Fruit fly (Drosophila melanogaster) Kc167 (cell line): ENCODE measurements around the gene CG9135.

Experiments
- Myc ChIP-seq: fragments of >200 bp; optimal IDR thresholded peaks from 2 replicates; lab custom pipeline; 2017; ENCODE audit warnings: missing external identifiers
- Sin3A ChIP-seq: fragments of >200 bp; optimal IDR thresholded peaks from 2 replicates; lab custom pipeline; 2018; ENCODE audit warnings: missing external identifiers
- h ChIP-seq: fragments of >200 bp; optimal IDR thresholded peaks from 3 replicates; lab custom pipeline; 2018; ENCODE audit warnings: missing external identifiers
- insv ChIP-seq: fragments of >200 bp; optimal IDR thresholded peaks from 3 replicates; lab custom pipeline; 2018; ENCODE audit warnings: missing external identifiers
- psq ChIP-seq: fragments of >200 bp; optimal IDR thresholded peaks from 2 replicates; lab custom pipeline; 2017; ENCODE audit warnings: missing external identifiers
- ttk ChIP-seq: sonication (Bioruptor generic); optimal IDR thresholded peaks from 2 replicates; lab custom pipeline; 2017; ENCODE audit warnings: missing external identifiers

Gene CG9135

DNA sequence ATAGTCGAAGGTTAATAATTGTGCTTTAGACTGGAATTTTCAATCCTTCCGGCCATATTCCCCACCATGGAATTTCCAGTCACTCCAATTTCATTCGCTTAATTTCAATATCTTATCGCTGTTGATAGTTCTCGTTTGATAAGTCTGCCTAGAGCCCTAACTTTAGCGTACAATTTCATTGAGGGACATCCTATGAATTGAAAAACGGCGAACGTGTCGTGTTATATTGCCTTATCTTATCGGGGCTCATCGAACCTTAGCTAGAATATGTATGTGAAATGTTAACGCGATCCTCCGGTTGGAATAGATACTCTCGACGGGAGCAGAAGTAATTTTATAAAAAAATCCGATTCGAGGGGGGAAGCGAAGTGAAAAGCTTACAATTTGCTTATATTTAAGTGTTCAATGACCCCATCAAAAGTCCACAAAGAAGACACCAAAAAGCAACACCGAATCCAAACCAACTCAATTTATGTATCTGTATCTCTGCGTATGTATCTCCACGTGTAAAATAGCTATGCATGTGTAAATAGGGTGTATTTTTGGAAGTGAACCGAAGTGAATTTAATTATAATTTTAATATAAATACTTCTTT is 39.1 kb downstream of the CG9135 start:
- TF ChIP-seq h (lab: Kevin White, UChicago), result no peak
- no peak for TF ChIP-seq insv (lab: Kevin White, UChicago)

DNA sequence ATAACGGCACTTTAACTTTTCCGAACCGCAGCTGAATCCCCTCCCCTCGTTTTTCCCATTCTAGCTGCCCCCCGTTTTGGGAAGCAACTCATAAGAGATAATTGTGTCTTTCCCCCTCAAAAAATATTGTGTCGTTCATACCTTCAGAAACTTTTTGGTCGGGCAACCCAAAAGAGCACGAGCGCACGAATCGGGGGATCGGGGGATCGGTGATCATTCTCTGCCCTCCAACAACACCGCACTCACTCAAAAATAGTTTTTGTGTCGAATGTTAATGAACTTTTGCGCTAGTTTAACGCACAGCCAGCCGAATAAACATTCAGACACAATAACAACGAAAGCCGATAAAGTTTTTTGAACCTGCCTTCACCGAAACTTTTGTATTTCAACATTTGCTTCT is 39.8 kb downstream of the CG9135 start:
- TF ChIP-seq ttk (lab: Kevin White, UChicago) (no peak), insv (lab: Kevin White, UChicago) (no peak), h (lab: Kevin White, UChicago) (no peak), Sin3A (lab: Kevin White, UChicago) (no peak), Myc (no peak), psq (no peak)

DNA sequence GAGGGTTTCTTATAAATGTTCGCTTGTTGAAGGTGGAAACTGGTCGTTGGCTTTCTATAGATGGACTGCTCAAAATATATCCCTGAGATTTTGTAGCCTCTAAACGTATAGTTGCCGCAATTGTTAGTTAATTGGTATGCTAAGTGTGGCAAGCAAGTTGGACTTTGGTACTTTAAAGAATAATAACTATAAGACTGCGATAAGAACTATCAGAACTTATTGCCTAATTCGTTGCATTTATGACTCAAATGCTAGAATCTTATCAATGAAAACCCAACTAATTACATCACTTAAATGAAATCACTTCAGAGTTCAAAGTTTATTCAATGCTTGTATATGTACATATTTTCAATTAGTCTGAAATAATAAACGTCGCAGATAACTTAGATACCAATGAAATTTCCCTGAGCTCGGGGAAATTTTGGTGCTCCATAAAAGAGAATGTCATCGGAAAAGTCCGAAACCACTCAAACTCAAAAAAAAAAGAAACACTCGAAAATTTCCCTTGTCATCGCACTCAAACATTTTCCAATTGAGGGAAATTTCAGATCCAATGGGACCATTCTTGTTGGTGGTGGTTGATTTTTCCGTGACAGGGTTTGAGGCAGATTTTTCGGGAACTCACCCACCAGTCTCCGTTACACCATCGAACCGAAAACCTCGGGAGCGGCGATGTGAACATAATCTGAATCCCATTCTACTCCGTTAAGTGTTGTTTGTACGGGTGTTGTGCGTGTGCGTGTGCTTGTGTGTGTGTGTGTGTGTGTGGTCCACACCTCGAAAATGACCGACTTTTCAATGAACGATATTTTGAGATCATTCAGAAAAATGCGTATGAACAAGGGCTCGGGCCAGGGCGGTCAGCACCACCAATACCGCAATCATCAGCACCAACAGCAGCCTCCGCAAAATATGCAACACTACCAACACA is 40.5 kb downstream of the CG9135 start, which contains the start of gene CG45075:
Gene CG45075 (plus strand): TSS at position 627 of the 931 bp plus-strand sequence.
- TF ChIP-seq Sin3A (lab: Kevin White, UChicago) (no peak), Myc (no peak), psq (no peak), insv (lab: Kevin White, UChicago) (no peak), h (lab: Kevin White, UChicago) (no peak), ttk (lab: Kevin White, UChicago) (no peak)

DNA sequence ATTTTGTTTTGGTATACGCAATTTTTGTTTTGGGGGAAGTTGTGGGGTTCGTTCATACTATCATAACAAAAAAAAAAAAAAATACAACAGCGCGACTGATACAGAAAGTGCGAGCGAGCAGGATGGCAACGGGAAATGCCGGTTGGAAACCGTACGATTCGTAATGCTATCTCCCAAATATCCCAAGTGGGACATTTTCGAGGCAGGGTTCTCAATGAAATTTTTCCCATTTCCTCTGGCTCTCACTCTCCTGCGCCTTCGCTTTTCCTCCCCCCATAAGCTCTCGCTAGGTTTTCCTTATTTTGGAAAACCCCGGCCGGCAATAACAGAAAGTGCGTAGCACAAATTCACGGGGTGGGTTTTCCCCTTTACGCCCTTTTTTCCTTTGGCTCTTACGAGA is 41.7 kb downstream of the CG9135 start:
- TF ChIP-seq psq, result no peak
- no peak for TF ChIP-seq insv (lab: Kevin White, UChicago)
- no peak for TF ChIP-seq h (lab: Kevin White, UChicago)
- TF ChIP-seq Myc, result no peak
- no peak for TF ChIP-seq ttk (lab: Kevin White, UChicago)
- no peak for TF ChIP-seq Sin3A (lab: Kevin White, UChicago)

DNA sequence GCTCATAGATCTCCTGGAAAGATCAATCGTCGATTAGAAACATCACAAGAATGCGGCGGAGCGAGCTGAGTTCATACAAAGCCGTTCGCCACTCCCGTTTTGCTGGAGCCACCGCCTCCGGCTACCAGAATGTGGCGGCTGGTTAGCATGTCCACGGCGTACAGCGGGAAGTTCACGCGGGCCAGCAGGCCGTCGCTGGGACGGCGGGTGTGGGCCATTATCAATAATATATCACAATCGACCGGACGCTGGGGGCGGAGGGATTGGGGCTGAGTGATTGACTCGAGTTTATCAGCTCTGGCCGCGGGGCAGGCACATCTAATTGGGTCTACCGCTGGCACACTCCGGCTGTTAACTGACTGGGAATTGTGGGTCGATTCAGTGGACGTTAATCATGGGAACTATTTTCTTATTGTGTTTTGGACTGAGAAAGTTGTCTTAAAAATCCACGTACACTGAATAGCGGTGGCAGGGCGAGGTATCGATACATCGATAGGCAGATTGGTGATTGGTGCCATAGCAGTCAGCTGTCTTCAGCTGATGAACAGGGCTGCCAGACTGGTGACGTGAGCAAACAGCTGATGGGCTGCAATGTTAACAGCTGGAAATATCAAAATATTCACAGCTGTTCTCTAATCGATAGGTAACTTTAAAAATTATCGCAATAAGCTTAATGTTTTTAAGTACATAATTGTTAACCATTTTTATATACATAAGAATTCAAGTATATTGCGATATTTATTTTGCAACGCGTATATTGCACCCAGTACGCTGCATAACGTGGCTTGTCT is 48.1 kb downstream of the CG9135 start, which contains the start of gene CG9175:
Gene CG9175 (minus strand): TSS at position 488 of the 791 bp plus-strand sequence.
- TF ChIP-seq psq (no peak), insv (lab: Kevin White, UChicago) (no peak), Myc (no peak), Sin3A (lab: Kevin White, UChicago) (no peak), ttk (lab: Kevin White, UChicago) (no peak), h (lab: Kevin White, UChicago) (no peak)

DNA sequence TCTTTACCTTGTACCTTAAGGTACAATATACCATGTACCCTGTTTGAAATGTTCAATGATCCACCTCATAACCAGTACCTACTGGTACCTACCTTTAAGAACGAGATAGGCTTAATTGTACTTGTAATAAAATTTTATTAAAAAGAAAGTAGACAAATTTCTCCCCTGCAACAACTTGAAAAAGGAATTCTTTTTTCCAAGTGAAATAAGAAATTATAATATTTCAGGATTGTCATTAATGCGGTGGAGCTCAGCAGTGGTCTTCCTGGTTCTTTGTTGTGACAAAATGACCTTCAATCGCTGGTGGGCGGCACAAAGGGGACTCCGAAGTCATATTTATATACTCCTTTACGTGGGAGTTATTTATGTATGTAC is 48.7 kb downstream of the CG9135 start:
- TF ChIP-seq Myc, result no peak
- no peak for TF ChIP-seq ttk (lab: Kevin White, UChicago)
- no peak for TF ChIP-seq Sin3A (lab: Kevin White, UChicago)
- TF ChIP-seq h (lab: Kevin White, UChicago), result no peak
- no peak for TF ChIP-seq psq
- TF ChIP-seq insv (lab: Kevin White, UChicago), result no peak

DNA sequence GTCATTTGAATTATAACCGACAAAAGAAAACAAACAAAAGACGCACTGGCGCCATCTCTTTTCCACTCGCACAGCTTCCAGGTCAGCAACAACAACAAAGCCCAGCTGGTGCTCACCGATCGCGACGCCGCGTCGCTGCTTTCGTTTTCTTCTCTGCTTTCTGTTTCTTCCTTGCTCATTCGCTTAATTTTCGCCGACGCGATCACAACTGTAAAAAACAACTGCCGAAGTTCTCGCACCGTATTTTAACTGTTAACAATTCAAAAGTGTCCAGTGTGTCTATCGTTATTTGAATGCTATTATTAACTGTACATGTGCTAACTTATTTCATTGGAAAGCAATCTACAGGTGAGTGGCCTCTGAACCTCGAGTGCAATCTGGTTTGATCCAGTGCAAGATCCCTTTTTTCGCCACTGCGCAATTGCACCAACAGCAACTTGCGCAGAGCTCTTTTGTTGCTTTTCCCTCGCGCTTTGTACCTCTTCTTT is 49.6 kb downstream of the CG9135 start, which contains the start of gene stai:
Gene stai (plus strand): TSS at position 176 of the 488 bp plus-strand sequence.
- TF ChIP-seq Sin3A (lab: Kevin White, UChicago) (no peak), Myc (no peak), ttk (lab: Kevin White, UChicago) (no peak), h (lab: Kevin White, UChicago) (no peak), insv (lab: Kevin White, UChicago) (no peak), psq (no peak)
